Worm (Caenorhabditis elegans): ENCODE results near the gene T23G5.3.

The T23G5.3 gene

ce11 chrIII:9231173-9231572, at the start of gene T23G5.3:
Gene T23G5.3, minus strand, starts transcription at chrIII:9231273.
- TF ChIP-seq efl-1 (optimal IDR thresholded peaks at IDR 0.05) (no peak), efl-1 (GFP tag; optimal IDR thresholded peaks at IDR 0.05 in 1 of 2) (peak in 1 of 2 experiments; percentile 73), Y116A8C.19 (tag; optimal IDR thresholded peaks at IDR 0.05; ENCODE audit: borderline replicate concordance) (no peak), swsn-7 (tag; optimal IDR thresholded peaks at IDR 0.05) (no peak), mab-9 (GFP tag; IDR thresholded peaks at IDR 0.05) (no peak), nhr-19 (GFP tag; conservative IDR thresholded peaks at IDR 0.05) (no peak), zip-4 (GFP tag; optimal IDR thresholded peaks at IDR 0.05) (no peak), unc-86 (tag; optimal IDR thresholded peaks at IDR 0.05) (no peak), snpc-4 (tag; optimal IDR thresholded peaks at IDR 0.05) (no peak)

ce11 chrIII:9277803-9278202, 46.7 kb upstream of the T23G5.3 start:
- TF ChIP-seq hlh-4 (tag; optimal IDR thresholded peaks at IDR 0.05) (no peak), blmp-1 (tag; optimal IDR thresholded peaks at IDR 0.05) (peak; percentile 68)

DNA sequence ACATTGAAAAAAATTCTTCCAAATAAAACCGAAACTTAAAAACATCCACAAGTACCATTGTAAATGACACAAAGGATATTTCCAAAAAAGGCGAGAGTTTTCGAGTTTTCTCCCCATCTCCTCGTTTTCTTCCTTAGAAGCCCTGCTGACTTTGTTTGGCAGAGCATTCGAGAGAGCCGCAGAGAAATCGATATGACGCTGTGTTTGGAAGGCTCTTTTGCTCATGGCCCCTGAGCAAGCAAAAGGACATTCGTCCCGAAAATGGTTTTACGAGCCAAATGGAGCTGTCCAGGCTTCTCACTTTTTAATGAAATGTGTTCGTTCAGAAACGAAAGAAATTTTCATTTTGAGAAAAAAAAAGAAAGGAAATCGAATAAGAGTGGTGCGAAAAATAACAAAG, 41.0 kb upstream of the T23G5.3 start:
- TF ChIP-seq lin-14 (GFP tag; optimal IDR thresholded peaks at IDR 0.05) = peak; percentile 61
- peak in 2 of 3 experiments; percentile 10 to 28 for TF ChIP-seq ceh-82 (tag; optimal IDR thresholded peaks at IDR 0.05)
- no peak for TF ChIP-seq nhr-237 (tag; optimal IDR thresholded peaks at IDR 0.05)

DNA sequence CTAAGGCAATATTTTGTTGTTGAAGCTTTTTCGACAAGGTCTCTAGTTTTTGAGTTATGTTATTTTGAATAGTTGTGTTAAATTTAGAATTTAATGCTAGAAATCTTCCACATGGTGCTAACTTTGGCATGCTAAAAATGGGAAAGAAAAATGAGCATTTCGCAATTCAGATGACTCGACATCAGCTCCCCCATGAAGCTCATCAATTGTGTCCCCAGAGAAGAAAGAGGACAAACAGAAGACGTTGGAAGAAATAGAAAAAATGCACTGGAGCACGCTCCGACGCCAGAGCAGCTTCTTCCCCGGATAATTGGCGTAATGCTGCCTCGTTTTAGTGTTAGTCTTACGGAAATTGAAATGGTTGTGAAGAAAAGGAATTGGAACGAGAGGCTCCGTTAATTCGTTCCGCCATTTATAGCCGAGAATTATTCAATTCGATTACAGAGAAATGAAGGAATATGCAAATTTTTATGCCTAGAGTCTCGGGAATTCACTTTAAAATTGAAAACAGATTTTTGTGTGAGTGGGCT, 40.4 kb upstream of the T23G5.3 start:
- TF ChIP-seq nhr-11 (tag; optimal IDR thresholded peaks at IDR 0.05) = no peak
- peak in 1 of 3 experiments; percentile 23 for TF ChIP-seq ceh-82 (tag; optimal IDR thresholded peaks at IDR 0.05)
- peak; percentile 24 for TF ChIP-seq nhr-85 (tag)
- no peak for TF ChIP-seq sptf-1 (tag; optimal IDR thresholded peaks at IDR 0.05)
- peak; percentile 68 for TF ChIP-seq lin-14 (GFP tag; optimal IDR thresholded peaks at IDR 0.05)
- no peak for TF ChIP-seq swsn-7 (tag; optimal IDR thresholded peaks at IDR 0.05)

- TF ChIP-seq elt-2 (tag; optimal IDR thresholded peaks at IDR 0.05) = peak; percentile 47
- TF ChIP-seq efl-1 (optimal IDR thresholded peaks at IDR 0.05) = no peak
- peak in 1 of 2 experiments; percentile 42 for TF ChIP-seq efl-1 (GFP tag; optimal IDR thresholded peaks at IDR 0.05 in 1 of 2)
- TF ChIP-seq lin-14 (GFP tag; optimal IDR thresholded peaks at IDR 0.05) = peak; percentile 24
- TF ChIP-seq nhr-84 (tag; optimal IDR thresholded peaks at IDR 0.05) = no peak
- no peak for TF ChIP-seq aha-1 (tag; optimal IDR thresholded peaks at IDR 0.05)
- TF ChIP-seq nhr-47 (tag; optimal IDR thresholded peaks at IDR 0.05) = no peak
- no peak for TF ChIP-seq nhr-20 (tag; optimal IDR thresholded peaks at IDR 0.05)
- peak; percentile 15 for TF ChIP-seq blmp-1 (tag; optimal IDR thresholded peaks at IDR 0.05)
- TF ChIP-seq lin-13 (GFP tag; optimal IDR thresholded peaks at IDR 0.05) = no peak
These were observed 39.1 kb upstream of the T23G5.3 start for ce11 chrIII:9270183-9270582.

DNA sequence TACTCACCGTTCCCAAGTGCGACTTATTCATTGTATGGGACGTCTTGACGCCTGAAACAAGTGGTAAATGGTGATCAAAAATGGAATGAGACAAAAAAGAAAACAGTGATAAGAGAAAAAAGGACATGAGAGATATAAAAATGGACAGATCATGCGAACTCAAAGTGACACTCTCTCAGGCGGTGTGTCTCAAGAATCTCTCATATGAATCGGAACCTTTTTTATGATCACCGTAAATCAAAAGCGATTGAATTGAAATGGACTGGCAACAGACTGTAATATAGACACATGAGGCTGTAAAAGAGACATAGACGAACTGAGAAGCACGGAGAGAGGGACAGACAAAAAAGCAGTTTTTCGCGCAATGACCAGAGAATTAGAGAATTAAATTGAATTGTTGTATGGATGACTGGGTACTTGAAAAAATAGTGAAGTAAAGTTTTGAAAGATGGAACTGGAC, 38.0 kb upstream of the T23G5.3 start, which contains the start of gene clip-1:
TSS of gene clip-1 (minus strand) at position 51 of the 460 bp plus-strand sequence.
- TF ChIP-seq C04F5.9 (tag; optimal IDR thresholded peaks at IDR 0.05) (no peak), mef-2 (tag; optimal IDR thresholded peaks at IDR 0.05) (no peak), ceh-63 (GFP tag; optimal IDR thresholded peaks at IDR 0.05) (no peak), unc-62 (GFP tag; optimal IDR thresholded peaks at IDR 0.05) (no peak), dsc-1 (tag; optimal IDR thresholded peaks at IDR 0.05) (no peak), snu-23 (GFP tag; optimal IDR thresholded peaks at IDR 0.05) (peak; percentile 53), egl-27 (tag; optimal IDR thresholded peaks at IDR 0.05) (no peak), nhr-71 (tag; optimal IDR thresholded peaks at IDR 0.05) (peak; percentile 53), nhr-20 (tag; optimal IDR thresholded peaks at IDR 0.05) (peak; percentile 52), fos-1 (tag; optimal IDR thresholded peaks at IDR 0.05) (no peak), tbx-2 (tag; optimal IDR thresholded peaks at IDR 0.05) (peak; percentile 21), ztf-11 (tag; optimal IDR thresholded peaks at IDR 0.05) (no peak), ets-5 (GFP tag; IDR thresholded peaks at IDR 0.05) (no peak), lin-13 (GFP tag; optimal IDR thresholded peaks at IDR 0.05) (no peak), mab-9 (GFP tag; IDR thresholded peaks at IDR 0.05) (no peak), nhr-11 (tag; optimal IDR thresholded peaks at IDR 0.05) (no peak), aly-2 (tag; optimal IDR thresholded peaks at IDR 0.05) (no peak), efl-3 (GFP tag; optimal IDR thresholded peaks at IDR 0.05) (no peak), jun-1 (tag; optimal IDR thresholded peaks at IDR 0.05) (no peak), vab-15 (tag; optimal IDR thresholded peaks at IDR 0.05) (no peak), unc-30 (tag; optimal IDR thresholded peaks at IDR 0.05) (no peak), nhr-90 (tag; optimal IDR thresholded peaks at IDR 0.05; ENCODE audit: poor library complexity) (peak; percentile 11), hpl-2 (GFP tag; optimal IDR thresholded peaks at IDR 0.05) (no peak), lin-39 (tag; optimal IDR thresholded peaks at IDR 0.05) (no peak)
